Worm (Caenorhabditis elegans): ENCODE data around the gene Y43F8B.22.

ce11 chrV:19449544-19449943 lies 33.1 kb upstream of the Y43F8B.22 start, which contains the start of gene M04C3.5:
- no peak for TF ChIP-seq ama-1 (optimal IDR thresholded peaks at IDR 0.05)
- TF ChIP-seq lin-13 (GFP tag; optimal IDR thresholded peaks at IDR 0.05): no peak
- TF ChIP-seq nhr-11 (tag; optimal IDR thresholded peaks at IDR 0.05): no peak
- TF ChIP-seq egl-27 (tag; optimal IDR thresholded peaks at IDR 0.05): no peak
- no peak for TF ChIP-seq unc-62 (GFP tag; optimal IDR thresholded peaks at IDR 0.05)
- TF ChIP-seq lsy-2 (tag; optimal IDR thresholded peaks at IDR 0.05): no peak
- TF ChIP-seq elt-3 (tag; optimal IDR thresholded peaks at IDR 0.05): no peak
- TF ChIP-seq lin-11 (tag; optimal IDR thresholded peaks at IDR 0.05): no peak
- TF ChIP-seq alr-1 (tag; optimal IDR thresholded peaks at IDR 0.05): no peak
- no peak for TF ChIP-seq mab-5 (tag; optimal IDR thresholded peaks at IDR 0.05)
- no peak for TF ChIP-seq sma-3 (GFP tag; optimal IDR thresholded peaks at IDR 0.05)
